Worm (Caenorhabditis elegans) whole organism, L4 larva: Measurements from ENCODE around the gene C24H11.1.
A peak's percentile ranks its signal among the peaks of the same experiment; 100 is the strongest.

Experiments
- D1046.2 ChIP-seq: fragments of 200-800 bp; sonication (Bioruptor generic); IDR thresholded peaks from 2 replicates; pipeline ENCODE4 v1.3.6; 2022; ENCODE audit warnings: missing genetic modification characterization, missing compliant biosample characterization
- F26F4.8 ChIP-seq: fragments of 200-800 bp; sonication (Bioruptor generic); conservative IDR thresholded peaks from 2 replicates; pipeline ENCODE4 v1.3.6; 2022; ENCODE audit warnings: missing genetic modification characterization, missing compliant biosample characterization
- F44E2.7 ChIP-seq: fragments of 200-800 bp; sonication (Bioruptor generic); IDR thresholded peaks from 2 replicates; pipeline ENCODE4 v2.1.2; 2022; ENCODE audit warnings: missing genetic modification characterization, missing compliant biosample characterization
- R02D3.7 ChIP-seq: fragments of 150-350 bp; sonication (generic microtip); optimal IDR thresholded peaks from 3 replicates; lab custom pipeline; 2014; ENCODE audit warnings: missing biosample characterization, missing genetic modification characterization
- ZK337.2 ChIP-seq: fragments of 200-800 bp; sonication (Bioruptor generic); IDR thresholded peaks from 2 replicates; pipeline ENCODE4 v1.3.6; 2022; ENCODE audit warnings: missing genetic modification reagents, missing genetic modification characterization, missing compliant biosample characterization
- aha-1 ChIP-seq: fragments of 150-350 bp; peaks from one replicate; lab custom pipeline; 2014; ENCODE audit warnings: missing biosample characterization, missing genetic modification characterization
- aly-2 ChIP-seq: sonication (generic microtip); optimal IDR thresholded peaks from 2 replicates; lab custom pipeline; 2018; ENCODE audit warnings: missing biosample characterization, missing genetic modification characterization
- arid-1 ChIP-seq: fragments of 200-800 bp; sonication (Bioruptor generic); conservative IDR thresholded peaks from 2 replicates; pipeline ENCODE4 v1.3.6; 2022; ENCODE audit warnings: missing genetic modification reagents, missing genetic modification characterization, missing compliant biosample characterization
- attf-4 ChIP-seq: sonication (generic microtip); optimal IDR thresholded peaks from 3 replicates; lab custom pipeline; 2017; ENCODE audit warnings: missing biosample characterization, missing genetic modification characterization
- ceh-20 ChIP-seq: fragments of 200-800 bp; sonication (Bioruptor generic); IDR thresholded peaks from 2 replicates; pipeline ENCODE4 v1.3.6; 2022; ENCODE audit warnings: missing genetic modification reagents, missing genetic modification characterization, missing compliant biosample characterization
- ceh-28 ChIP-seq: fragments of 150-350 bp; optimal IDR thresholded peaks from 2 replicates; lab custom pipeline; 2014; ENCODE audit warnings: missing biosample characterization, missing genetic modification reagents, missing genetic modification characterization
- cey-2 ChIP-seq: sonication (generic microtip); optimal IDR thresholded peaks from 3 replicates; lab custom pipeline; 2017; ENCODE audit warnings: missing genetic modification characterization, mild to moderate bottlenecking, missing compliant biosample characterization, antibody characterized with exemption, borderline replicate concordance; ENCODE audit not compliant: insufficient read depth
- daf-16 ChIP-seq, 3 experiments: sonication (generic microtip); optimal IDR thresholded peaks; 2 replicates each; lab custom pipeline; 2016 to 2017; ENCODE audit warnings: missing genetic modification characterization in 3 of 3, missing genetic modification reagents in 3 of 3, mild to moderate bottlenecking in 2 of 3, missing compliant biosample characterization in 2 of 3, missing biosample characterization in 1 of 3, moderate library complexity in 1 of 3
- egl-43 ChIP-seq: fragments of 200-800 bp; sonication (Bioruptor generic); IDR thresholded peaks from 2 replicates; pipeline ENCODE4 v1.3.6; 2022; ENCODE audit warnings: missing genetic modification reagents, missing genetic modification characterization, missing compliant biosample characterization
- fos-1 ChIP-seq: fragments of 150-350 bp; optimal IDR thresholded peaks from 2 replicates; lab custom pipeline; 2014; ENCODE audit warnings: missing biosample characterization, missing genetic modification characterization
- gei-8 ChIP-seq: fragments of 200-800 bp; sonication (Bioruptor generic); optimal IDR thresholded peaks from 2 replicates; lab custom pipeline; 2018; ENCODE audit warnings: mild to moderate bottlenecking, missing genetic modification characterization, missing compliant biosample characterization
- hlh-11 ChIP-seq: fragments of 200-800 bp; sonication (Bioruptor generic); optimal IDR thresholded peaks from 2 replicates; lab custom pipeline; 2018; ENCODE audit warnings: mild to moderate bottlenecking, missing genetic modification characterization, missing compliant biosample characterization
- lim-7 ChIP-seq: fragments of 200-800 bp; sonication (Bioruptor generic); IDR thresholded peaks from 2 replicates; pipeline ENCODE4 v1.3.6; 2022; ENCODE audit warnings: missing genetic modification characterization, missing compliant biosample characterization
- lin-39 ChIP-seq: fragments of 150-350 bp; optimal IDR thresholded peaks from 2 replicates; lab custom pipeline; 2014; ENCODE audit warnings: missing biosample characterization, missing genetic modification reagents, missing genetic modification characterization
- mep-1 ChIP-seq: fragments of 150-350 bp; sonication (generic microtip); optimal IDR thresholded peaks from 3 replicates; lab custom pipeline; 2014; ENCODE audit warnings: missing biosample characterization, missing genetic modification characterization
- nhr-11 ChIP-seq: fragments of 150-350 bp; optimal IDR thresholded peaks from 2 replicates; lab custom pipeline; 2014; ENCODE audit warnings: missing biosample characterization, missing genetic modification characterization
- nhr-48 ChIP-seq: sonication (generic microtip); optimal IDR thresholded peaks from 2 replicates; lab custom pipeline; 2016; ENCODE audit warnings: mild to moderate bottlenecking, missing genetic modification characterization, missing compliant biosample characterization
- nhr-6 ChIP-seq: fragments of 150-350 bp; optimal IDR thresholded peaks from 2 replicates; lab custom pipeline; 2014; ENCODE audit warnings: missing biosample characterization, missing genetic modification characterization
- pha-4 ChIP-seq, 2 experiments: fragments of 150-350 bp in 1 of 2; fragments of 200-800 bp in 1 of 2; sonication (Bioruptor generic) in 1 of 2; IDR thresholded peaks in 1 of 2; optimal IDR thresholded peaks in 1 of 2; 2 replicates each; pipeline versions ENCODE4 v1.3.6 to Lab custom; 2014 to 2022; ENCODE audit warnings: missing genetic modification characterization in 2 of 2, missing genetic modification reagents in 2 of 2, missing biosample characterization in 1 of 2, missing compliant biosample characterization in 1 of 2
- saeg-2 ChIP-seq: fragments of 200-800 bp; sonication (Bioruptor generic); IDR thresholded peaks from 2 replicates; pipeline ENCODE4 v1.3.6; 2022; ENCODE audit warnings: missing genetic modification reagents, missing genetic modification characterization, missing compliant biosample characterization
- set-16 ChIP-seq: fragments of 200-800 bp; sonication (Bioruptor generic); IDR thresholded peaks from 2 replicates; pipeline ENCODE4 v1.3.6; 2022; ENCODE audit warnings: missing genetic modification reagents, missing genetic modification characterization, missing compliant biosample characterization
- snpc-1.2 ChIP-seq: fragments of 200-800 bp; sonication (Bioruptor generic); IDR thresholded peaks from 2 replicates; pipeline ENCODE4 v1.3.6; 2022; ENCODE audit warnings: missing genetic modification reagents, missing genetic modification characterization, missing compliant biosample characterization
- snpc-4 ChIP-seq: fragments of 150-350 bp; optimal IDR thresholded peaks from 2 replicates; lab custom pipeline; 2014; ENCODE audit warnings: missing biosample characterization, missing genetic modification characterization
- spr-1 ChIP-seq: sonication (generic microtip); optimal IDR thresholded peaks from 2 replicates; lab custom pipeline; 2016; ENCODE audit warnings: mild to moderate bottlenecking, missing genetic modification characterization, missing compliant biosample characterization
- tra-1 ChIP-seq: fragments of 200-800 bp; sonication (Bioruptor generic); IDR thresholded peaks from 2 replicates; pipeline ENCODE4 v1.3.6; 2022; ENCODE audit warnings: missing genetic modification reagents, missing genetic modification characterization, missing compliant biosample characterization
- unc-130 ChIP-seq: sonication (generic microtip); optimal IDR thresholded peaks from 2 replicates; lab custom pipeline; 2016; ENCODE audit warnings: missing genetic modification reagents, missing genetic modification characterization, missing compliant biosample characterization
- unc-39 ChIP-seq: sonication (generic microtip); optimal IDR thresholded peaks from 2 replicates; lab custom pipeline; 2017; ENCODE audit warnings: missing biosample characterization, missing genetic modification characterization
- unc-62 ChIP-seq, 3 experiments: fragments of 150-350 bp in 1 of 3; sonication (generic microtip); optimal IDR thresholded peaks in 2 of 3; peaks in 1 of 3; 1 replicate in 1 of 3; 2 replicates in 2 of 3; lab custom pipeline; 2014 to 2017; ENCODE audit warnings: missing biosample characterization in 3 of 3, missing genetic modification characterization in 3 of 3, missing genetic modification reagents in 3 of 3, missing genotype in 1 of 3
- vab-7 ChIP-seq: fragments of 200-800 bp; sonication (Bioruptor generic); IDR thresholded peaks from 2 replicates; pipeline ENCODE4 v1.3.6; 2022; ENCODE audit warnings: missing genetic modification reagents, missing genetic modification characterization, missing compliant biosample characterization
- zfp-3 ChIP-seq: fragments of 200-800 bp; sonication (Bioruptor generic); conservative IDR thresholded peaks from 2 replicates; pipeline ENCODE4 v1.3.6; 2022; ENCODE audit warnings: missing genetic modification reagents, missing genetic modification characterization, missing compliant biosample characterization
- zip-11 ChIP-seq: fragments of 200-800 bp; sonication (Bioruptor generic); IDR thresholded peaks from 2 replicates; pipeline ENCODE4 v1.3.6; 2022; ENCODE audit warnings: missing genetic modification characterization, missing compliant biosample characterization
- ztf-11 ChIP-seq: fragments of 150-350 bp; optimal IDR thresholded peaks from 2 replicates; lab custom pipeline; 2014; ENCODE audit warnings: missing biosample characterization, missing genetic modification characterization
- ztf-7 ChIP-seq: fragments of 150-350 bp; optimal IDR thresholded peaks from 2 replicates; lab custom pipeline; 2014; ENCODE audit warnings: missing biosample characterization, missing genetic modification characterization

The C24H11.1 gene

ce11 chrIII:11826118-11826517 lies 38.6 kb downstream of the C24H11.1 start, which contains the start of gene rsp-8:
Gene rsp-8 (plus strand): TSS chrIII:11826418.
- no peak for TF ChIP-seq cey-2 (tag; lab: Kevin White, UChicago)
- no peak for TF ChIP-seq saeg-2 (GFP tag; lab: Robert Waterston, UW)
- no peak for TF ChIP-seq vab-7 (GFP tag; lab: Robert Waterston, UW)
- no peak for TF ChIP-seq ceh-20 (GFP tag; lab: Robert Waterston, UW)
- TF ChIP-seq lin-39 (tag; lab: Kevin White, UChicago) = no peak
- TF ChIP-seq aha-1 = no peak

- TF ChIP-seq ztf-11 (tag; lab: Kevin White, UChicago) = no peak
- TF ChIP-seq nhr-48 (tag; lab: Kevin White, UChicago) = no peak
- TF ChIP-seq snpc-1.2 (GFP tag; lab: Robert Waterston, UW) = no peak
- TF ChIP-seq snpc-4 (tag; lab: Kevin White, UChicago) = no peak
- no peak for TF ChIP-seq mep-1 (tag; lab: Kevin White, UChicago)
- TF ChIP-seq cey-2 (tag; lab: Kevin White, UChicago) = no peak
- no peak for TF ChIP-seq aly-2 (tag; lab: Kevin White, UChicago)
- TF ChIP-seq, all 104 proteins: peak for 0
Measured at ce11 chrIII:11829062-11829461, 41.6 kb downstream of the C24H11.1 start.

DNA sequence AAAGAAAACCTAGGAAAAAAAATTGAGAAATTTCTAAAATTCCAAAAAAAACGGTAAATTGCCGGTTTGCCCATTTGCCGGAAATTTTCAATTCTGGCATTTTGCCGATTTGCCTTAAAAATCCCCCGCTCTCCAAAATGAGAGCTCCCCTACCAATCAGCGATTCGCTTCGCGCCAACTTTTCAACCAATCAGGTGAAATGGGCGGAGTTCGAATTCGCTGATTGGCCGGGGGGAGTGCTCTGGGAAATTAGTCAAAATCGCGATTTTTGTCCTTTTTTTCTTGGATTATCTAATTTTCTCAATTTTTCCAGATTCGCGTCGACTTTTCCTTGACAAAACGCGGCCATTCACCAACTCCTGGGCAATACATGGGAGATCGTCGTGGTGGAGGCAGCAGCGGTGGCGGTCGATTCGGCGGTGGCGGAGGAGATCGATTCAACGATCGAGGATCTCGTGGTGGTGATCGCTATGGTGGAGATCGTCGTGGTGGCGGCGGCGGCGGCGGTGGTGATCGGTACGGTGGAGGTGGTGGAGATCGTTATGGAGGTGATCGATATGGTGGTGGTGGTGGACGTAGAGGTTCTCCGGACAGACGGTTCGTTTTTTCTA lies 42.2 kb downstream of the C24H11.1 start:
- TF ChIP-seq aha-1 (peak; percentile 24), fos-1 (tag; lab: Kevin White, UChicago) (no peak), set-16 (GFP tag; lab: Robert Waterston, UW) (peak; percentile 91), gei-8 (GFP tag; lab: Kevin White, UChicago) (peak; percentile 13), snpc-1.2 (GFP tag; lab: Robert Waterston, UW) (peak; percentile 7; the same call in 1 of the 2 replicates)

ce11 chrIII:11830522-11831489 lies 43.3 kb downstream of the C24H11.1 start:
- TF ChIP-seq unc-39 (tag; lab: Kevin White, UChicago) = no peak
- no peak for TF ChIP-seq nhr-6 (tag; lab: Kevin White, UChicago)
- peak; percentile 34 for TF ChIP-seq aly-2 (tag; lab: Kevin White, UChicago)
- TF ChIP-seq R02D3.7 (tag; lab: Kevin White, UChicago) = no peak
- peak; percentile 38 for TF ChIP-seq mep-1 (tag; lab: Kevin White, UChicago)
- peak; percentile 76; the same call in 1 of the 2 replicates for TF ChIP-seq egl-43 (GFP tag; lab: Robert Waterston, UW)
- TF ChIP-seq D1046.2 (GFP tag; lab: Robert Waterston, UW) = 0 out of 2 replicates have a peak, but pooled peaks have one; percentile 17
- TF ChIP-seq F44E2.7 (GFP tag; lab: Robert Waterston, UW) = no peak
- TF ChIP-seq zip-11 (GFP tag; lab: Robert Waterston, UW) = no peak
- TF ChIP-seq ceh-28 = no peak
- peak; percentile 48; the same call in 1 of the 2 replicates for TF ChIP-seq arid-1 (GFP tag; lab: Robert Waterston, UW)
- no peak for TF ChIP-seq fos-1 (tag; lab: Kevin White, UChicago)
- TF ChIP-seq attf-4 (tag; lab: Kevin White, UChicago) = no peak
- TF ChIP-seq spr-1 (tag; lab: Kevin White, UChicago) = peak; percentile 14
- TF ChIP-seq nhr-48 (tag; lab: Kevin White, UChicago) = peak; percentile 2
- TF ChIP-seq ZK337.2 (GFP tag; lab: Robert Waterston, UW) = 0 out of 2 replicates have a peak, but pooled peaks have one; percentile 10
- no peak for TF ChIP-seq F26F4.8
- no peak for TF ChIP-seq ztf-11 (tag; lab: Kevin White, UChicago)
- TF ChIP-seq unc-130 (GFP tag; lab: Kevin White, UChicago) = peak; percentile 4
- TF ChIP-seq tra-1 = peak; percentile 53; the same call in 1 of the 2 replicates
- TF ChIP-seq lim-7 = peak; percentile 56
- peak in 1 of 2 experiments; percentile 25 for TF ChIP-seq daf-16 (GFP tag; optimal IDR thresholded peaks at IDR 0.05; lab: Kevin White, UChicago)
- peak; percentile 57 for TF ChIP-seq daf-16 (tag; optimal IDR thresholded peaks at IDR 0.05; lab: Kevin White, UChicago)
- TF ChIP-seq hlh-11 (tag; lab: Kevin White, UChicago) = peak; percentile 4
- peak; percentile 77 for TF ChIP-seq aha-1
- TF ChIP-seq zfp-3 (GFP tag; lab: Robert Waterston, UW) = peak; percentile 73; the same call in 1 of the 2 replicates
- no peak for TF ChIP-seq unc-62 (GFP tag; optimal IDR thresholded peaks at IDR 0.05 in 1 of 2; lab: Kevin White, UChicago)
- TF ChIP-seq unc-62 (tag; optimal IDR thresholded peaks at IDR 0.05; lab: Kevin White, UChicago) = no peak
- no peak for TF ChIP-seq nhr-11
- TF ChIP-seq ztf-7 (tag; lab: Kevin White, UChicago) = no peak
- peak; percentile 27; the same call in 1 of the 2 replicates for TF ChIP-seq pha-4 (GFP tag; IDR thresholded peaks at IDR 0.05; lab: Robert Waterston, UW)
- TF ChIP-seq pha-4 (tag; optimal IDR thresholded peaks at IDR 0.05; lab: Kevin White, UChicago) = no peak
